Fruit fly (Drosophila melanogaster) whole organism, pupa: Measurements from ENCODE around the gene Prim2.
A peak's percentile ranks its signal among the peaks of the same experiment; 100 is the strongest.

ENCODE experiments used
- CG17806 ChIP-seq: fragments of 200-800 bp; sonication (Bioruptor generic); optimal IDR thresholded peaks from 2 replicates; lab custom pipeline; 2018; ENCODE audit warnings: missing biosample characterization, mild to moderate bottlenecking, missing genetic modification characterization, moderate library complexity
- CG8301 ChIP-seq: fragments of 200-800 bp; sonication (Bioruptor generic); optimal IDR thresholded peaks from 2 replicates; lab custom pipeline; 2018; ENCODE audit warnings: missing biosample characterization, mild to moderate bottlenecking, missing genetic modification characterization
- D1 ChIP-seq: fragments of 200-800 bp; sonication (Bioruptor generic); optimal IDR thresholded peaks from 2 replicates; lab custom pipeline; 2018; ENCODE audit warnings: missing biosample characterization, mild to moderate bottlenecking, missing genetic modification characterization, moderate library complexity
- Ets98B ChIP-seq: fragments of 200-800 bp; sonication (Bioruptor generic); IDR thresholded peaks from 2 replicates; pipeline ENCODE4 v1.3.6; 2022; ENCODE audit warnings: missing biosample characterization, missing genetic modification characterization
- fd96Ca ChIP-seq: fragments of 200-800 bp; sonication (Bioruptor generic); IDR thresholded peaks from 3 replicates; pipeline ENCODE4 v1.3.6; 2022; ENCODE audit warnings: missing biosample characterization, missing genetic modification characterization
- gl ChIP-seq: fragments of 200-800 bp; sonication (Bioruptor generic); optimal IDR thresholded peaks from 2 replicates; lab custom pipeline; 2018; ENCODE audit warnings: missing biosample characterization, mild to moderate bottlenecking, missing genetic modification characterization

- TF ChIP-seq CG8301 (tag; lab: Kevin White, UChicago) (no peak), D1 (tag; lab: Kevin White, UChicago) (no peak), gl (tag; lab: Kevin White, UChicago) (peak; percentile 45), Ets98B (GFP tag; lab: Robert Waterston, UW) (no peak), fd96Ca (GFP tag; lab: Robert Waterston, UW) (no peak), CG17806 (tag; lab: Kevin White, UChicago) (no peak)
These were observed 26.4 kb upstream of the Prim2 start for dm6 chr3L:20387843-20388163.
